Worm (Caenorhabditis elegans) whole organism, L4 larva: ENCODE results near the gene ugt-47.

Source experiments
- F26F4.8 ChIP-seq: fragments of 200-800 bp; sonication (Bioruptor generic); conservative IDR thresholded peaks from 2 replicates; pipeline ENCODE4 v1.3.6; 2022; ENCODE audit warnings: missing genetic modification characterization, missing compliant biosample characterization
- F44E2.7 ChIP-seq: fragments of 200-800 bp; sonication (Bioruptor generic); IDR thresholded peaks from 2 replicates; pipeline ENCODE4 v2.1.2; 2022; ENCODE audit warnings: missing genetic modification characterization, missing compliant biosample characterization
- T26A8.4 ChIP-seq: fragments of 200-800 bp; sonication (Bioruptor generic); IDR thresholded peaks from 2 replicates; pipeline ENCODE4 v1.3.6; 2022; ENCODE audit warnings: missing genetic modification characterization, missing compliant biosample characterization
- ZK337.2 ChIP-seq: fragments of 200-800 bp; sonication (Bioruptor generic); IDR thresholded peaks from 2 replicates; pipeline ENCODE4 v1.3.6; 2022; ENCODE audit warnings: missing genetic modification reagents, missing genetic modification characterization, missing compliant biosample characterization
- attf-4 ChIP-seq: sonication (generic microtip); optimal IDR thresholded peaks from 3 replicates; lab custom pipeline; 2017; ENCODE audit warnings: missing biosample characterization, missing genetic modification characterization
- ceh-28 ChIP-seq: fragments of 150-350 bp; optimal IDR thresholded peaks from 2 replicates; lab custom pipeline; 2014; ENCODE audit warnings: missing biosample characterization, missing genetic modification reagents, missing genetic modification characterization
- ceh-32 ChIP-seq: sonication (generic microtip); optimal IDR thresholded peaks from 2 replicates; lab custom pipeline; 2016; ENCODE audit warnings: mild to moderate bottlenecking, missing genetic modification characterization, missing compliant biosample characterization; ENCODE audit not compliant: poor library complexity
- ceh-62 ChIP-seq: sonication (generic microtip); optimal IDR thresholded peaks from 2 replicates; lab custom pipeline; 2017; ENCODE audit warnings: missing biosample characterization, missing genetic modification characterization
- ctbp-1 ChIP-seq: fragments of 200-800 bp; sonication (Bioruptor generic); IDR thresholded peaks from 2 replicates; pipeline ENCODE4 v1.3.6; 2022; ENCODE audit warnings: missing genetic modification reagents, missing genetic modification characterization, missing compliant biosample characterization
- daf-12 ChIP-seq: fragments of 150-350 bp; optimal IDR thresholded peaks from 2 replicates; lab custom pipeline; 2014; ENCODE audit warnings: missing biosample characterization, missing genetic modification reagents, missing genetic modification characterization
- daf-16 ChIP-seq, 3 experiments: sonication (generic microtip); optimal IDR thresholded peaks; 2 replicates each; lab custom pipeline; 2016 to 2017; ENCODE audit warnings: missing genetic modification characterization in 3 of 3, missing genetic modification reagents in 3 of 3, mild to moderate bottlenecking in 2 of 3, missing compliant biosample characterization in 2 of 3, missing biosample characterization in 1 of 3, moderate library complexity in 1 of 3
- dmd-6 ChIP-seq: fragments of 200-800 bp; sonication (Bioruptor generic); IDR thresholded peaks from 2 replicates; pipeline ENCODE4 v1.3.6; 2022; ENCODE audit warnings: missing genetic modification reagents, missing genetic modification characterization, missing compliant biosample characterization
- dmd-8 ChIP-seq: fragments of 200-800 bp; sonication (Bioruptor generic); IDR thresholded peaks from 2 replicates; pipeline ENCODE4 v1.3.6; 2022; ENCODE audit warnings: missing genetic modification characterization, missing compliant biosample characterization
- dve-1 ChIP-seq: sonication (generic microtip); optimal IDR thresholded peaks from 2 replicates; lab custom pipeline; 2017; ENCODE audit warnings: antibody characterized with exemption, mild to moderate bottlenecking, missing genetic modification characterization, missing compliant biosample characterization; ENCODE audit not compliant: insufficient read depth
- hlh-11 ChIP-seq: fragments of 200-800 bp; sonication (Bioruptor generic); optimal IDR thresholded peaks from 2 replicates; lab custom pipeline; 2018; ENCODE audit warnings: mild to moderate bottlenecking, missing genetic modification characterization, missing compliant biosample characterization
- hlh-30 ChIP-seq: sonication (generic microtip); optimal IDR thresholded peaks from 2 replicates; lab custom pipeline; 2017; ENCODE audit warnings: antibody characterized with exemption, mild to moderate bottlenecking, missing genetic modification characterization, missing compliant biosample characterization; ENCODE audit not compliant: insufficient read depth
- lim-7 ChIP-seq: fragments of 200-800 bp; sonication (Bioruptor generic); IDR thresholded peaks from 2 replicates; pipeline ENCODE4 v1.3.6; 2022; ENCODE audit warnings: missing genetic modification characterization, missing compliant biosample characterization
- lin-1 ChIP-seq: fragments of 200-800 bp; sonication (Bioruptor generic); IDR thresholded peaks from 2 replicates; pipeline ENCODE4 v1.3.6; 2022; ENCODE audit warnings: missing genetic modification reagents, missing genetic modification characterization, missing compliant biosample characterization
- lin-13 ChIP-seq: fragments of 150-350 bp; optimal IDR thresholded peaks from 2 replicates; lab custom pipeline; 2014; ENCODE audit warnings: missing biosample characterization, missing genetic modification reagents, missing genetic modification characterization
- lin-38 ChIP-seq: fragments of 200-800 bp; sonication (Bioruptor generic); IDR thresholded peaks from 2 replicates; pipeline ENCODE4 v1.3.6; 2022; ENCODE audit warnings: missing genetic modification reagents, missing genetic modification characterization, missing compliant biosample characterization
- nhr-102 ChIP-seq: sonication (generic microtip); optimal IDR thresholded peaks from 2 replicates; lab custom pipeline; 2016; ENCODE audit warnings: mild to moderate bottlenecking, missing genetic modification characterization, moderate library complexity, missing compliant biosample characterization
- nhr-11 ChIP-seq: fragments of 150-350 bp; optimal IDR thresholded peaks from 2 replicates; lab custom pipeline; 2014; ENCODE audit warnings: missing biosample characterization, missing genetic modification characterization
- nhr-25 ChIP-seq: sonication (generic microtip); optimal IDR thresholded peaks from 2 replicates; lab custom pipeline; 2017; ENCODE audit warnings: missing genetic modification characterization, mild to moderate bottlenecking, missing compliant biosample characterization, antibody characterized with exemption, moderate library complexity, borderline replicate concordance; ENCODE audit not compliant: insufficient read depth
- nhr-28 ChIP-seq: fragments of 150-350 bp; optimal IDR thresholded peaks from 2 replicates; lab custom pipeline; 2014; ENCODE audit warnings: missing biosample characterization, missing genetic modification characterization
- nhr-48 ChIP-seq: sonication (generic microtip); optimal IDR thresholded peaks from 2 replicates; lab custom pipeline; 2016; ENCODE audit warnings: mild to moderate bottlenecking, missing genetic modification characterization, missing compliant biosample characterization
- nhr-77 ChIP-seq: fragments of 150-350 bp; optimal IDR thresholded peaks from 2 replicates; lab custom pipeline; 2014; ENCODE audit warnings: missing biosample characterization, missing genetic modification characterization
- pqm-1 ChIP-seq: sonication (generic microtip); optimal IDR thresholded peaks from 2 replicates; lab custom pipeline; 2017; ENCODE audit warnings: missing biosample characterization, missing genetic modification characterization
- snpc-1.2 ChIP-seq: fragments of 200-800 bp; sonication (Bioruptor generic); IDR thresholded peaks from 2 replicates; pipeline ENCODE4 v1.3.6; 2022; ENCODE audit warnings: missing genetic modification reagents, missing genetic modification characterization, missing compliant biosample characterization
- vab-7 ChIP-seq: fragments of 200-800 bp; sonication (Bioruptor generic); IDR thresholded peaks from 2 replicates; pipeline ENCODE4 v1.3.6; 2022; ENCODE audit warnings: missing genetic modification reagents, missing genetic modification characterization, missing compliant biosample characterization
- zfp-2 ChIP-seq: sonication (generic microtip); optimal IDR thresholded peaks from 2 replicates; lab custom pipeline; 2016; ENCODE audit warnings: mild to moderate bottlenecking, missing genetic modification characterization, missing compliant biosample characterization
- zfp-3 ChIP-seq: fragments of 200-800 bp; sonication (Bioruptor generic); conservative IDR thresholded peaks from 2 replicates; pipeline ENCODE4 v1.3.6; 2022; ENCODE audit warnings: missing genetic modification reagents, missing genetic modification characterization, missing compliant biosample characterization
- zip-11 ChIP-seq: fragments of 200-800 bp; sonication (Bioruptor generic); IDR thresholded peaks from 2 replicates; pipeline ENCODE4 v1.3.6; 2022; ENCODE audit warnings: missing genetic modification characterization, missing compliant biosample characterization

ugt-47 gene

ce11 chrV:10101916-10102315 lies 3.5 kb upstream of the ugt-47 start, which contains the start of gene C08B6.14:
Gene C08B6.14 (minus strand): TSS chrV:10102016.
- TF ChIP-seq ceh-62 (tag; lab: Kevin White, UChicago): no peak
- 0 out of 2 replicates have a peak, but pooled peaks have one; percentile 24 for TF ChIP-seq F26F4.8 (GFP tag; lab: Robert Waterston, UW)
- no peak for TF ChIP-seq ceh-32
- TF ChIP-seq, all 104 proteins: peak for 1

DNA sequence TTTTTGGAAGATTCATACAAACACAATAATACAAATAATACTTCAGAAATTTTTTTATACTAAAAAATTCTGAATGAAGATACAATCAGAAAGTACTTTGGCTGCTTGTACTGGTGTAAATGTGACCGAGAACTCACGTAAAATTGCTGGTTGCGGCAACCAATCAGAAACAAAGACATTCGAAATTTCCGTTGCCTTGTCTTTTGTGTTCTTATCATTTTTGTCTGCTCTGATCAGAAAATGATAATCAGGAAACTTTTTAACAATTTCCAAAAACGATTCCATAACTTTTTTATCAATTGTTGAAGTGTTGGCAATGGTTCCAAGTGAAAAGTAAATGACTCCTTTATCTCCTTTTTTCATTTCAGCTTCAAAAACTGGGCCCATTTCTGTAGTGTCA lies 1.5 kb downstream of the ugt-47 start:
- TF ChIP-seq hlh-11 (tag; lab: Kevin White, UChicago) (peak; percentile 13), nhr-77 (tag; lab: Kevin White, UChicago) (peak; percentile 50), pqm-1 (peak; percentile 86), daf-16 (GFP tag; optimal IDR thresholded peaks at IDR 0.05; lab: Kevin White, UChicago) (no peak), daf-16 (tag; optimal IDR thresholded peaks at IDR 0.05; lab: Kevin White, UChicago) (peak; percentile 40), dmd-6 (GFP tag; lab: Robert Waterston, UW) (peak; percentile 66), snpc-1.2 (no peak), F26F4.8 (GFP tag; lab: Robert Waterston, UW) (no peak), dve-1 (tag; lab: Kevin White, UChicago) (peak; percentile 52), nhr-28 (peak; percentile 80)

ce11 chrV:10094374-10094773 lies 4.0 kb downstream of the ugt-47 start, which contains the start of gene srd-49:
Gene srd-49 (plus strand): TSS chrV:10094674.
- TF ChIP-seq daf-16 (GFP tag; optimal IDR thresholded peaks at IDR 0.05; lab: Kevin White, UChicago) (no peak), daf-16 (tag; optimal IDR thresholded peaks at IDR 0.05; lab: Kevin White, UChicago) (no peak), nhr-102 (tag; lab: Kevin White, UChicago) (no peak), snpc-1.2 (no peak), T26A8.4 (GFP tag; lab: Robert Waterston, UW) (no peak), nhr-28 (no peak), lin-38 (GFP tag; lab: Robert Waterston, UW) (no peak), lim-7 (GFP tag; lab: Robert Waterston, UW) (no peak), lin-13 (GFP tag; lab: Kevin White, UChicago) (no peak), hlh-30 (tag; lab: Kevin White, UChicago) (no peak), nhr-11 (tag; lab: Kevin White, UChicago) (no peak), ceh-28 (tag; lab: Kevin White, UChicago) (no peak), nhr-48 (tag; lab: Kevin White, UChicago) (no peak), dmd-8 (GFP tag; lab: Robert Waterston, UW) (no peak), zfp-3 (no peak), lin-1 (GFP tag; lab: Robert Waterston, UW) (no peak), F44E2.7 (GFP tag; lab: Robert Waterston, UW) (no peak), zfp-2 (tag; lab: Kevin White, UChicago) (no peak)

DNA sequence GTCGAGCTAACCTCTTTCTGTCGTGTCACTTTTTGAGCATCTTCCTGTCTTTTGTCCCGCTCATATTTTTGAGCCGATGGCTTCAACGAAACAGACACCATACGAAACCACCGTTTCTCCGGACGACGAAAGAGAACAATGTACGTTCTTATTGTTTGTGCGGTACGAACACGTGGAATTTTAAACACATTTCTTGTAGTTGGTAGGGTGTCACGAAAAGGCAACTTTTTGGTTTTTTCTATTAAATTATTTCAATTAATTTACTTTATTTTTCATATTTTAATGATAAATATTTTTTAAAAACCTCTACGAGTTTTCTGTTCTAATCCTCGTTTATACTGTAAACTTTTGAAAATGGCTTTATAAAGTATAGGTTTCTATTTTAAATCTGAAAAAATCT lies 7.2 kb downstream of the ugt-47 start, which contains the start of gene R04B5.11:
TSS of gene R04B5.11 (minus strand) at position 101 of the 400 bp plus-strand sequence.
- TF ChIP-seq daf-12 (tag; lab: Kevin White, UChicago) (no peak), dmd-6 (GFP tag; lab: Robert Waterston, UW) (no peak), lin-13 (GFP tag; lab: Kevin White, UChicago) (no peak), lin-1 (GFP tag; lab: Robert Waterston, UW) (no peak), attf-4 (tag; lab: Kevin White, UChicago) (no peak), nhr-102 (tag; lab: Kevin White, UChicago) (no peak), ZK337.2 (no peak), zip-11 (GFP tag; lab: Robert Waterston, UW) (no peak), ctbp-1 (GFP tag; lab: Robert Waterston, UW) (no peak), vab-7 (GFP tag; lab: Robert Waterston, UW) (no peak), nhr-25 (no peak)
- TF ChIP-seq, all 104 proteins: peak for 0
